Worm (Caenorhabditis elegans): ENCODE measurements around the gene C07E3.9.

DNA sequence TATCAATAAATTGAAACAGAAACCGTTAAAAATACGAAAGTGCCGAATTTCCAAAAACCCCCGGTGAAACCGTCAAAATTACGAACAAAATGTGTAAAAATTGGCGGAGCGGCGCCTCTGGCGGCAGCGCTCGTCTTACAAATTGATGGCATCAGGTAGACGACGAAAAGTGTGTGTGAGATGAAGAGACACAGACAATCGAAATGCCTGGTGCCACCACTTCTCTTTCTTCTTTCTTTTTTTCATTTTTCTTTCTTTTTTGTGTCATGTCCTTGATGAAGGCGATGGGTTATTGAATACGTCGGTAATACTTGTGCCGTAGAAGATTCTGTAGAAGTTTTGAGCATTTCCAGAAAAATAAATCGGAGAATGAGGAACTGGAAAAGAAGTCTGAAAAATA is 27.3 kb downstream of the C07E3.9 start:
- TF ChIP-seq tab-1 (GFP tag; IDR thresholded peaks at IDR 0.05) (no peak), ztf-23 (GFP tag; IDR thresholded peaks at IDR 0.05) (no peak), T22C8.4 (GFP tag; IDR thresholded peaks at IDR 0.05) (no peak)

Data from whole organism, midembryonic.